Fruit fly (Drosophila melanogaster): ENCODE measurements around the gene CG12171.

The CG12171 gene

dm6 chr3R:5648569-5649476, 15.4 kb downstream of the CG12171 start, which contains the start of the genes MTA1-like and Sec23 (continued):
- TF ChIP-seq spab (GFP tag; optimal IDR thresholded peaks at IDR 0.05) (no peak), acj6 (GFP tag; optimal IDR thresholded peaks at IDR 0.05) (peak; percentile 80), Gug (GFP tag; IDR thresholded peaks at IDR 0.05) (peak; percentile 11; the same call in 1 of the 2 replicates), dsx (GFP tag; optimal IDR thresholded peaks at IDR 0.05; ENCODE audit: poor library complexity, severe bottlenecking) (peak; percentile 48), CG11762 (GFP tag; optimal IDR thresholded peaks at IDR 0.05; ENCODE audit: insufficient read depth) (peak; percentile 29), CG6276 (GFP tag; optimal IDR thresholded peaks at IDR 0.05) (no peak), esn (GFP tag; optimal IDR thresholded peaks at IDR 0.05) (peak; percentile 73), CG6163 (GFP tag; IDR thresholded peaks at IDR 0.05) (peak; percentile 31; the same call in 1 of the 3 replicates), CG8319 (GFP tag; optimal IDR thresholded peaks at IDR 0.05) (peak; percentile 34), Sox15 (GFP tag; optimal IDR thresholded peaks at IDR 0.05) (peak; percentile 43), CG11294 (GFP tag; IDR thresholded peaks at IDR 0.05) (0 out of 2 replicates have a peak, but pooled peaks have one; percentile 11), OdsH (GFP tag; optimal IDR thresholded peaks at IDR 0.05) (peak; percentile 76), CG10669 (GFP tag; optimal IDR thresholded peaks at IDR 0.05) (peak; percentile 21), Eip75B (GFP tag; optimal IDR thresholded peaks at IDR 0.05) (no peak), CG16779 (tag; optimal IDR thresholded peaks at IDR 0.05) (no peak), Sox102F (GFP tag; optimal IDR thresholded peaks at IDR 0.05) (peak; percentile 58), Eip93F (GFP tag; optimal IDR thresholded peaks at IDR 0.05) (no peak), net (GFP tag; optimal IDR thresholded peaks at IDR 0.05) (peak; percentile 34), dac (GFP tag; optimal IDR thresholded peaks at IDR 0.05) (no peak), CG6792 (GFP tag; optimal IDR thresholded peaks at IDR 0.05) (peak; percentile 58), CG31627 (GFP tag; optimal IDR thresholded peaks at IDR 0.05) (peak; percentile 65), CG10631 (GFP tag; optimal IDR thresholded peaks at IDR 0.05) (peak; percentile 77), Sox14 (GFP tag; optimal IDR thresholded peaks at IDR 0.05) (no peak), fd85E (GFP tag; optimal IDR thresholded peaks at IDR 0.05) (no peak), CG8632 (GFP tag; optimal IDR thresholded peaks at IDR 0.05) (peak; percentile 61), Ets21C (GFP tag; optimal IDR thresholded peaks at IDR 0.05) (peak; percentile 62)

DNA sequence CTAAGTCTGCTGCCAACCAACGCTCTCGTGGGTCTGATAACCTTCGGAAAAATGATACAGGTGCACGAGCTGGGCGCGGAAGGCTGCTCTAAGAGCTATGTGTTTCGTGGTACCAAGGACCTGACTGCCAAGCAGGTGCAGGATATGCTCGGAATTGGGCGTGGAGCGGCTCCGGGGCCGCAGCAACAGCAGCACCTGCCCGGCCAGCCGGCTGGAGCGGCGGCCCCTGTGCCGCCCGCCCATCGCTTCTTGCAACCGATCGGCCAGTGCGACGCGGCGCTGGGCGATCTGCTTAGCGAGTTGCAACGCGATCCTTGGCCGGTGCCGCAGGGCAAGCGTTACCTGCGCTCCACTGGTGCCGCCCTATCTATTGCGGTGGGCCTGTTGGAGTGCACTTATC, 16.5 kb downstream of the CG12171 start:
- TF ChIP-seq Lpt (GFP tag; optimal IDR thresholded peaks at IDR 0.05) (no peak), CG1621 (tag; optimal IDR thresholded peaks at IDR 0.05) (no peak), CG31627 (GFP tag; optimal IDR thresholded peaks at IDR 0.05) (no peak), CG16779 (tag; optimal IDR thresholded peaks at IDR 0.05) (no peak), svp (GFP tag) (no peak), CG6854 (GFP tag; optimal IDR thresholded peaks at IDR 0.05) (no peak), fd85E (GFP tag; optimal IDR thresholded peaks at IDR 0.05) (no peak), salr (GFP tag; optimal IDR thresholded peaks at IDR 0.05) (no peak), Ets21C (GFP tag; optimal IDR thresholded peaks at IDR 0.05) (no peak), CG6276 (GFP tag; optimal IDR thresholded peaks at IDR 0.05) (no peak), CG6163 (GFP tag; IDR thresholded peaks at IDR 0.05) (no peak), achi (GFP tag; optimal IDR thresholded peaks at IDR 0.05) (no peak), CG32006 (GFP tag; optimal IDR thresholded peaks at IDR 0.05) (no peak), CG8319 (GFP tag; optimal IDR thresholded peaks at IDR 0.05) (no peak), Hr39 (GFP tag; optimal IDR thresholded peaks at IDR 0.05) (no peak), topi (GFP tag; optimal IDR thresholded peaks at IDR 0.05) (no peak), fd59A (GFP tag; optimal IDR thresholded peaks at IDR 0.05) (no peak), Smox (GFP tag; optimal IDR thresholded peaks at IDR 0.05) (no peak)

dm6 chr3R:5653887-5654286, 20.5 kb downstream of the CG12171 start:
- TF ChIP-seq Sox14 (GFP tag; optimal IDR thresholded peaks at IDR 0.05), result no peak
- no peak for TF ChIP-seq Ets96B (tag; optimal IDR thresholded peaks at IDR 0.05)
- TF ChIP-seq CG10669 (GFP tag; optimal IDR thresholded peaks at IDR 0.05), result no peak

Data from whole organism, prepupa.